Worm (Caenorhabditis elegans) whole organism, midembryonic: ENCODE data around the gene mdt-1.2.

Experiments used
- T22C8.4 ChIP-seq: fragments of 200-800 bp; sonication (Bioruptor generic); IDR thresholded peaks from 2 replicates; pipeline ENCODE4 v1.3.6; 2022; ENCODE audit warnings: missing genetic modification characterization, missing compliant biosample characterization
- cog-1 ChIP-seq: sonication (generic microtip); optimal IDR thresholded peaks from 2 replicates; lab custom pipeline; 2016; ENCODE audit warnings: missing genetic modification characterization, missing compliant biosample characterization
- flt-1 ChIP-seq: fragments of 200-800 bp; sonication (Bioruptor generic); IDR thresholded peaks from 2 replicates; pipeline ENCODE4 v1.3.6; 2022; ENCODE audit warnings: missing genetic modification characterization, missing compliant biosample characterization
- klf-2 ChIP-seq: fragments of 200-800 bp; sonication (Bioruptor generic); conservative IDR thresholded peaks from 2 replicates; pipeline ENCODE4 v1.3.6; 2022; ENCODE audit warnings: missing genetic modification reagents, missing genetic modification characterization, missing compliant biosample characterization
- ztf-29 ChIP-seq: fragments of 200-800 bp; sonication (Bioruptor generic); IDR thresholded peaks from 2 replicates; pipeline ENCODE4 v1.3.6; 2022; ENCODE audit warnings: missing genetic modification reagents, missing genetic modification characterization, missing compliant biosample characterization

DNA sequence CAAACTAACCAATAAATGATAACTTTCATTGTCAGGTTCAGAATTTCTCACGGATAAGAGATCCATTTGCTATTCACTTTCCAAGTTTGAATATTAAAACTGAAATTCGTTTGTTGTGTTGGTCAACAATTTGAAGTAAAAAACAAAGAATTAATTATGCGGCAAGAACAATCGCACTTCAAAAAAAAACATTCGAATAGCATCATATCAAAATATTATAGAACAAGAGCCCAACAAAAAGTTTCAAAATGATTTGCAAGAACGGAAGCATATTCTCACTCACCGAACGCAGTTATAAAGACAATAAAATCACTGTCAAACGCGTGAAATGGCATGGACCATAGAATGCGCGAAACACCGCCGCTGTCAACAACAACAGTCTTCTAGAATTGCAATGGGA lies 16.9 kb upstream of the mdt-1.2 start, which contains the start of gene K09E3.7:
- TF ChIP-seq ztf-29: no peak
- no peak for TF ChIP-seq cog-1 (tag; lab: Kevin White, UChicago)
- TF ChIP-seq klf-2 (GFP tag; lab: Robert Waterston, UW): no peak
- no peak for TF ChIP-seq flt-1
- TF ChIP-seq T22C8.4 (GFP tag; lab: Robert Waterston, UW): no peak
